Fruit fly (Drosophila melanogaster) whole organism, embryonic: ENCODE measurements around the gene ND-MNLL.

Experiments used
- Atf-2 ChIP-seq: fragments of 200-800 bp; sonication (Bioruptor generic); optimal IDR thresholded peaks from 2 replicates; lab custom pipeline; 2016; ENCODE audit warnings: missing biosample characterization, missing genetic modification characterization
- B-H1 ChIP-seq: fragments of 200-800 bp; sonication (Bioruptor generic); IDR thresholded peaks from 3 replicates; pipeline ENCODE4 v1.3.6; 2022; ENCODE audit warnings: missing biosample characterization, missing genetic modification characterization
- Bgb ChIP-seq: fragments of 200-800 bp; sonication (Bioruptor generic); IDR thresholded peaks from 2 replicates; pipeline ENCODE4 v1.3.6; 2022; ENCODE audit warnings: missing biosample characterization, missing genetic modification characterization; ENCODE audit not compliant: partially characterized antibody
- CG10366 ChIP-seq: fragments of 200-800 bp; sonication (Bioruptor generic); IDR thresholded peaks from 2 replicates; pipeline ENCODE4 v1.3.6; 2022; ENCODE audit warnings: missing biosample characterization, missing genetic modification characterization
- CG12104 ChIP-seq: fragments of 200-800 bp; sonication (Bioruptor generic); optimal IDR thresholded peaks from 3 replicates; lab custom pipeline; 2016; ENCODE audit warnings: missing biosample characterization, missing genetic modification characterization
- CG15696 ChIP-seq: fragments of 200-800 bp; sonication (Bioruptor generic); optimal IDR thresholded peaks from 2 replicates; lab custom pipeline; 2019; ENCODE audit warnings: missing biosample characterization, mild to moderate bottlenecking, missing genetic modification characterization, moderate library complexity
- CG34224 ChIP-seq: fragments of 200-800 bp; sonication (Bioruptor generic); IDR thresholded peaks from 3 replicates; pipeline ENCODE4 v1.3.6; 2022; ENCODE audit warnings: missing biosample characterization, missing genetic modification characterization; ENCODE audit not compliant: partially characterized antibody
- CG3995 ChIP-seq: fragments of 200-800 bp; sonication (Bioruptor generic); optimal IDR thresholded peaks from 3 replicates; lab custom pipeline; 2016; ENCODE audit warnings: missing biosample characterization, missing genetic modification characterization
- CG6683 ChIP-seq: fragments of 200-800 bp; sonication (Bioruptor generic); optimal IDR thresholded peaks from 2 replicates; lab custom pipeline; 2017; ENCODE audit warnings: missing biosample characterization, mild to moderate bottlenecking, missing genetic modification characterization, missing genetic modification reagents
- CG6689 ChIP-seq: fragments of 200-800 bp; sonication (Bioruptor generic); IDR thresholded peaks from 2 replicates; pipeline ENCODE4 v1.3.6; 2022; ENCODE audit warnings: missing biosample characterization, missing genetic modification characterization
- CG6854 ChIP-seq: fragments of 200-800 bp; sonication (Bioruptor generic); optimal IDR thresholded peaks from 3 replicates; lab custom pipeline; 2017; ENCODE audit warnings: missing biosample characterization, mild to moderate bottlenecking, missing genetic modification characterization
- CG7556 ChIP-seq: fragments of 200-800 bp; sonication (Bioruptor generic); optimal IDR thresholded peaks from 2 replicates; lab custom pipeline; 2017; ENCODE audit warnings: missing biosample characterization, mild to moderate bottlenecking, missing genetic modification characterization
- CG9817 ChIP-seq: fragments of 200-800 bp; sonication (Bioruptor generic); optimal IDR thresholded peaks from 2 replicates; lab custom pipeline; 2018; ENCODE audit warnings: missing biosample characterization, mild to moderate bottlenecking, missing genetic modification characterization, moderate library complexity
- Doc2 ChIP-seq: fragments of 200-800 bp; sonication (Bioruptor generic); IDR thresholded peaks from 2 replicates; pipeline ENCODE4 v1.3.6; 2022; ENCODE audit warnings: missing biosample characterization, missing genetic modification characterization
- Gug ChIP-seq: fragments of 200-800 bp; sonication (Bioruptor generic); IDR thresholded peaks from 4 replicates; pipeline ENCODE4 v1.3.6; 2022; ENCODE audit warnings: missing biosample characterization, missing genetic modification characterization
- Hand ChIP-seq: fragments of 200-800 bp; sonication (Bioruptor generic); optimal IDR thresholded peaks from 2 replicates; lab custom pipeline; 2017; ENCODE audit warnings: mild to moderate bottlenecking, missing biosample characterization, missing genetic modification reagents, missing genetic modification characterization
- Hmr ChIP-seq: fragments of 200-800 bp; sonication (Bioruptor generic); optimal IDR thresholded peaks from 3 replicates; lab custom pipeline; 2017; ENCODE audit warnings: mild to moderate bottlenecking, missing biosample characterization, missing genetic modification reagents, missing genetic modification characterization
- Lhr ChIP-seq: fragments of 200-800 bp; sonication (Bioruptor generic); optimal IDR thresholded peaks from 3 replicates; lab custom pipeline; 2017; ENCODE audit warnings: mild to moderate bottlenecking, missing biosample characterization, missing genetic modification reagents, missing genetic modification characterization
- MBD-R2 ChIP-seq: fragments of 200-800 bp; sonication (Bioruptor generic); IDR thresholded peaks from 2 replicates; pipeline ENCODE4 v1.3.6; 2022; ENCODE audit warnings: missing biosample characterization, missing genetic modification characterization
- Nf-YA ChIP-seq: fragments of 200-800 bp; sonication (Bioruptor generic); IDR thresholded peaks from 2 replicates; pipeline ENCODE4 v1.3.6; 2022; ENCODE audit warnings: missing biosample characterization, missing genetic modification characterization
- Sry-β ChIP-seq: fragments of 200-800 bp; sonication (Bioruptor generic); optimal IDR thresholded peaks from 2 replicates; lab custom pipeline; 2018; ENCODE audit warnings: missing biosample characterization, mild to moderate bottlenecking, missing genetic modification characterization, moderate library complexity
- amos ChIP-seq: fragments of 200-800 bp; sonication (Bioruptor generic); IDR thresholded peaks from 2 replicates; pipeline ENCODE4 v1.3.6; 2022; ENCODE audit warnings: missing biosample characterization, missing genetic modification characterization; ENCODE audit not compliant: partially characterized antibody
- ash1 ChIP-seq: fragments of 200-800 bp; sonication (Bioruptor generic); optimal IDR thresholded peaks from 2 replicates; lab custom pipeline; 2018; ENCODE audit warnings: missing biosample characterization, mild to moderate bottlenecking, missing genetic modification characterization
- btn ChIP-seq: fragments of 200-800 bp; sonication (Bioruptor generic); optimal IDR thresholded peaks from 2 replicates; lab custom pipeline; 2016; ENCODE audit warnings: missing biosample characterization, missing genetic modification characterization
- crol ChIP-seq: fragments of 200-800 bp; sonication (Bioruptor generic); IDR thresholded peaks from 2 replicates; pipeline ENCODE4 v1.3.6; 2022; ENCODE audit warnings: missing biosample characterization, missing genetic modification characterization
- ems ChIP-seq: fragments of 200-800 bp; sonication (Bioruptor generic); optimal IDR thresholded peaks from 3 replicates; lab custom pipeline; 2016; ENCODE audit warnings: missing biosample characterization, missing genetic modification characterization
- exex ChIP-seq: fragments of 200-800 bp; sonication (Bioruptor generic); optimal IDR thresholded peaks from 4 replicates; lab custom pipeline; 2018; ENCODE audit warnings: missing biosample characterization, mild to moderate bottlenecking, missing genetic modification characterization, moderate library complexity
- eyg ChIP-seq: fragments of 200-800 bp; sonication (Bioruptor generic); optimal IDR thresholded peaks from 3 replicates; lab custom pipeline; 2016; ENCODE audit warnings: missing biosample characterization, missing genetic modification characterization
- fd3F ChIP-seq: fragments of 200-800 bp; sonication (Bioruptor generic); optimal IDR thresholded peaks from 2 replicates; lab custom pipeline; 2018; ENCODE audit warnings: missing biosample characterization, mild to moderate bottlenecking, missing genetic modification characterization, moderate library complexity
- fd96Cb ChIP-seq: fragments of 200-800 bp; sonication (Bioruptor generic); optimal IDR thresholded peaks from 2 replicates; lab custom pipeline; 2018; ENCODE audit warnings: missing biosample characterization, mild to moderate bottlenecking, missing genetic modification characterization, moderate library complexity
- ftz-f1 ChIP-seq: fragments of 200-800 bp; sonication (Bioruptor generic); optimal IDR thresholded peaks from 2 replicates; lab custom pipeline; 2016; ENCODE audit warnings: missing biosample characterization, missing genetic modification characterization
- gcm ChIP-seq: fragments of 200-800 bp; sonication (Bioruptor generic); optimal IDR thresholded peaks from 2 replicates; lab custom pipeline; 2019; ENCODE audit warnings: missing biosample characterization, mild to moderate bottlenecking, missing genetic modification characterization, moderate library complexity
- gfzf ChIP-seq: fragments of 200-800 bp; sonication (Bioruptor generic); optimal IDR thresholded peaks from 2 replicates; lab custom pipeline; 2016; ENCODE audit warnings: missing biosample characterization, mild to moderate bottlenecking, missing genetic modification characterization, moderate library complexity
- grau ChIP-seq: fragments of 200-800 bp; optimal IDR thresholded peaks from 3 replicates; lab custom pipeline; 2019; ENCODE audit warnings: missing biosample characterization, mild to moderate bottlenecking, missing genetic modification characterization, moderate library complexity
- gsb-n ChIP-seq: fragments of 200-800 bp; sonication (Bioruptor generic); optimal IDR thresholded peaks from 3 replicates; lab custom pipeline; 2018; ENCODE audit warnings: missing biosample characterization, mild to moderate bottlenecking, missing genetic modification characterization
- jigr1 ChIP-seq: fragments of 200-800 bp; sonication (Bioruptor generic); IDR thresholded peaks from 3 replicates; pipeline ENCODE4 v1.3.6; 2022; ENCODE audit warnings: missing biosample characterization, missing genetic modification characterization
- luna ChIP-seq: fragments of 200-800 bp; sonication (Bioruptor generic); optimal IDR thresholded peaks from 2 replicates; lab custom pipeline; 2016; ENCODE audit warnings: missing biosample characterization, missing genetic modification characterization
- mirr ChIP-seq: fragments of 200-800 bp; sonication (Bioruptor generic); optimal IDR thresholded peaks from 3 replicates; lab custom pipeline; 2018; ENCODE audit warnings: missing biosample characterization, mild to moderate bottlenecking, missing genetic modification characterization
- p53 ChIP-seq: fragments of 200-800 bp; sonication (Bioruptor generic); optimal IDR thresholded peaks from 2 replicates; lab custom pipeline; 2016; ENCODE audit warnings: missing biosample characterization, missing genetic modification characterization
- pb ChIP-seq: fragments of 200-800 bp; sonication (Bioruptor generic); optimal IDR thresholded peaks from 3 replicates; lab custom pipeline; 2016; ENCODE audit warnings: missing biosample characterization, missing genetic modification characterization
- pum ChIP-seq: fragments of 200-800 bp; sonication (Bioruptor generic); optimal IDR thresholded peaks from 2 replicates; lab custom pipeline; 2016; ENCODE audit warnings: missing biosample characterization, missing genetic modification characterization
- shn ChIP-seq: fragments of 200-800 bp; sonication (Bioruptor generic); optimal IDR thresholded peaks from 3 replicates; lab custom pipeline; 2016; ENCODE audit warnings: missing biosample characterization, missing genetic modification characterization
- sima ChIP-seq: fragments of 200-800 bp; sonication (Bioruptor generic); optimal IDR thresholded peaks from 2 replicates; lab custom pipeline; 2016; ENCODE audit warnings: missing biosample characterization, missing genetic modification characterization
- tin ChIP-seq: fragments of 200-800 bp; sonication (Bioruptor generic); optimal IDR thresholded peaks from 3 replicates; lab custom pipeline; 2016; ENCODE audit warnings: missing biosample characterization, missing genetic modification characterization
- tio ChIP-seq: fragments of 200-800 bp; sonication (Bioruptor generic); optimal IDR thresholded peaks from 2 replicates; lab custom pipeline; 2017; ENCODE audit warnings: missing biosample characterization, missing genetic modification characterization, inconsistent platforms
- unc-4 ChIP-seq: fragments of 200-800 bp; sonication (Bioruptor generic); IDR thresholded peaks from 2 replicates; pipeline ENCODE4 v1.3.6; 2022; ENCODE audit warnings: missing biosample characterization, missing genetic modification characterization; ENCODE audit not compliant: partially characterized antibody
- vnd ChIP-seq: fragments of 200-800 bp; sonication (Bioruptor generic); IDR thresholded peaks from 3 replicates; pipeline ENCODE4 v1.3.6; 2022; ENCODE audit warnings: missing biosample characterization, missing genetic modification characterization; ENCODE audit not compliant: partially characterized antibody
- wdn ChIP-seq: fragments of 200-800 bp; sonication (Bioruptor generic); IDR thresholded peaks from 2 replicates; pipeline ENCODE4 v1.3.6; 2022; ENCODE audit warnings: missing biosample characterization, missing genetic modification characterization

ND-MNLL gene

dm6 chrX:7937588-7938481 lies 44.2 kb upstream of the ND-MNLL start:
- TF ChIP-seq fd3F (GFP tag; lab: Kevin White, UChicago) (peak; percentile 14), Doc2 (GFP tag; lab: Robert Waterston, UW) (no peak), tio (GFP tag; lab: Kevin White, UChicago) (peak; percentile 82), CG6689 (GFP tag; lab: Robert Waterston, UW) (peak; percentile 83), MBD-R2 (GFP tag; lab: Robert Waterston, UW) (no peak), Lhr (peak; percentile 73), Hand (peak; percentile 13), pum (GFP tag; lab: Kevin White, UChicago) (peak; percentile 86), btn (peak; percentile 59), luna (GFP tag; lab: Kevin White, UChicago) (no peak), CG6683 (GFP tag; lab: Kevin White, UChicago) (peak; percentile 41), pb (peak; percentile 86), wdn (0 out of 2 replicates have a peak, but pooled peaks have one; percentile 36), gcm (GFP tag; lab: Kevin White, UChicago) (peak; percentile 78), vnd (GFP tag; lab: Robert Waterston, UW) (no peak), p53 (GFP tag; lab: Kevin White, UChicago) (peak; percentile 90), CG6854 (GFP tag; lab: Kevin White, UChicago) (peak; percentile 50), tin (GFP tag; lab: Kevin White, UChicago) (peak; percentile 82), CG34224 (GFP tag; lab: Robert Waterston, UW) (no peak), Gug (GFP tag; lab: Robert Waterston, UW) (peak; percentile 82), Hmr (GFP tag; lab: Kevin White, UChicago) (peak; percentile 58), gfzf (GFP tag; lab: Kevin White, UChicago) (no peak), jigr1 (GFP tag; lab: Robert Waterston, UW) (peak; percentile 69; the same call in 2 of the 3 replicates), shn (GFP tag; lab: Kevin White, UChicago) (peak; percentile 89), amos (GFP tag; lab: Robert Waterston, UW) (no peak), B-H1 (peak; percentile 54; the same call in 2 of the 3 replicates), CG3995 (no peak), CG10366 (peak; percentile 65; the same call in 1 of the 2 replicates), gsb-n (tag; lab: Kevin White, UChicago) (peak; percentile 79), ems (GFP tag; lab: Kevin White, UChicago) (peak; percentile 74), unc-4 (GFP tag; lab: Robert Waterston, UW) (no peak), Nf-YA (GFP tag; lab: Robert Waterston, UW) (peak; percentile 20; the same call in 1 of the 2 replicates), eyg (GFP tag; lab: Kevin White, UChicago) (peak; percentile 71), fd96Cb (tag; lab: Kevin White, UChicago) (peak; percentile 86), Bgb (no peak; the same call in 1 of the 2 replicates), CG15696 (peak; percentile 70), exex (no peak), CG9817 (peak; percentile 53), Atf-2 (peak; percentile 85), crol (GFP tag; lab: Robert Waterston, UW) (peak; percentile 74), CG7556 (GFP tag; lab: Kevin White, UChicago) (peak; percentile 89), sima (GFP tag; lab: Kevin White, UChicago) (no peak), ash1 (GFP tag; lab: Kevin White, UChicago) (no peak), mirr (GFP tag; lab: Kevin White, UChicago) (no peak), Sry-β (GFP tag; lab: Kevin White, UChicago) (peak; percentile 47), ftz-f1 (no peak), grau (peak; percentile 74), CG12104 (GFP tag; lab: Kevin White, UChicago) (peak; percentile 52)
